Fruit fly (Drosophila melanogaster): ENCODE data around the gene CG5555.

The CG5555 gene

dm6 chr3R:19211778-19212177 is 31.4 kb upstream of the CG5555 start, which contains the start of gene cry (continued):
- TF ChIP-seq Max (GFP tag; optimal IDR thresholded peaks at IDR 0.05) (peak; percentile 39), CG3163 (GFP tag; optimal IDR thresholded peaks at IDR 0.05) (no peak), luna (GFP tag; optimal IDR thresholded peaks at IDR 0.05) (no peak), CG11560 (tag; IDR thresholded peaks at IDR 0.05) (no peak), Meics (GFP tag; optimal IDR thresholded peaks at IDR 0.05) (peak; percentile 36), CG3407 (GFP tag; optimal IDR thresholded peaks at IDR 0.05) (peak; percentile 34), CG15696 (tag; optimal IDR thresholded peaks at IDR 0.05) (peak; percentile 19), HLH4C (GFP tag; IDR thresholded peaks at IDR 0.05; ENCODE audit: partially characterized antibody) (no peak), CG12236 (GFP tag; optimal IDR thresholded peaks at IDR 0.05) (no peak), CG3281 (GFP tag; optimal IDR thresholded peaks at IDR 0.05) (peak; percentile 22), ind (GFP tag; optimal IDR thresholded peaks at IDR 0.05) (peak; percentile 34), Dll (GFP tag; IDR thresholded peaks at IDR 0.05; ENCODE audit: partially characterized antibody) (no peak), slou (GFP tag; optimal IDR thresholded peaks at IDR 0.05) (no peak), CG7963 (GFP tag; IDR thresholded peaks at IDR 0.05; ENCODE audit: partially characterized antibody) (no peak), CG7556 (GFP tag; optimal IDR thresholded peaks at IDR 0.05) (no peak), CG10321 (GFP tag; IDR thresholded peaks at IDR 0.05) (no peak), Adf1 (GFP tag; IDR thresholded peaks at IDR 0.05) (no peak), Lhr (GFP tag; optimal IDR thresholded peaks at IDR 0.05) (peak; percentile 50), Fer2 (tag; optimal IDR thresholded peaks at IDR 0.05) (no peak), Hmx (GFP tag; optimal IDR thresholded peaks at IDR 0.05) (no peak), zen2 (GFP tag; IDR thresholded peaks at IDR 0.05; ENCODE audit: partially characterized antibody) (no peak), CG3726 (GFP tag; IDR thresholded peaks at IDR 0.05) (no peak), D19B (GFP tag; optimal IDR thresholded peaks at IDR 0.05) (no peak), ssp (GFP tag; IDR thresholded peaks at IDR 0.05) (peak; percentile 10; the same call in 1 of the 2 replicates), CG11085 (GFP tag; IDR thresholded peaks at IDR 0.05) (no peak), al (GFP tag; IDR thresholded peaks at IDR 0.05) (no peak), Bgb (GFP tag; IDR thresholded peaks at IDR 0.05; ENCODE audit: partially characterized antibody) (no peak), CG6254 (GFP tag; optimal IDR thresholded peaks at IDR 0.05) (peak; percentile 32), Hr78 (GFP tag; optimal IDR thresholded peaks at IDR 0.05) (peak in 1 of 2 experiments; percentile 27), CG17912 (GFP tag; optimal IDR thresholded peaks at IDR 0.05) (no peak), gem (tag; optimal IDR thresholded peaks at IDR 0.05) (peak; percentile 83), Kr (GFP tag; optimal IDR thresholded peaks at IDR 0.05) (no peak), chm (GFP tag; IDR thresholded peaks at IDR 0.05) (no peak), Nf-YC (tag; optimal IDR thresholded peaks at IDR 0.05) (no peak), CG10979 (tag; optimal IDR thresholded peaks at IDR 0.05) (peak; percentile 84), jigr1 (GFP tag; IDR thresholded peaks at IDR 0.05) (no peak), Vsx1 (GFP tag; optimal IDR thresholded peaks at IDR 0.05) (no peak), pita (GFP tag; optimal IDR thresholded peaks at IDR 0.05) (no peak), nerfin-2 (GFP tag; IDR thresholded peaks at IDR 0.05; ENCODE audit: partially characterized antibody) (no peak), CG15269 (tag; optimal IDR thresholded peaks at IDR 0.05) (peak; percentile 51), CG15011 (GFP tag; optimal IDR thresholded peaks at IDR 0.05) (no peak), ems (GFP tag; optimal IDR thresholded peaks at IDR 0.05) (no peak), CG43689 (GFP tag; IDR thresholded peaks at IDR 0.05) (no peak), seq (GFP tag; IDR thresholded peaks at IDR 0.05) (no peak), Sry-δ (GFP tag; optimal IDR thresholded peaks at IDR 0.05) (no peak), unpg (GFP tag; optimal IDR thresholded peaks at IDR 0.05) (no peak), Bteb2 (GFP tag; optimal IDR thresholded peaks at IDR 0.05) (no peak), shn (GFP tag; optimal IDR thresholded peaks at IDR 0.05) (no peak), hth (optimal IDR thresholded peaks at IDR 0.05) (no peak), grn (GFP tag; optimal IDR thresholded peaks at IDR 0.05) (no peak), gt (GFP tag; IDR thresholded peaks at IDR 0.05) (no peak), CG7357 (GFP tag; IDR thresholded peaks at IDR 0.05) (no peak)
